Fruit fly (Drosophila melanogaster) whole organism, pupa: Measurements from ENCODE around the gene Tango4.

Experiments
- CG10348 ChIP-seq: fragments of 200-800 bp; sonication (Bioruptor generic); IDR thresholded peaks from 2 replicates; pipeline ENCODE4 v1.3.6; 2022; ENCODE audit warnings: missing biosample characterization, missing genetic modification characterization
- CG12605 ChIP-seq: fragments of 200-800 bp; sonication (Bioruptor generic); IDR thresholded peaks from 2 replicates; pipeline ENCODE4 v1.3.6; 2022; ENCODE audit warnings: missing biosample characterization, missing genetic modification characterization
- CG13204 ChIP-seq: fragments of 200-800 bp; sonication (Bioruptor generic); optimal IDR thresholded peaks from 2 replicates; lab custom pipeline; 2018; ENCODE audit warnings: missing biosample characterization, mild to moderate bottlenecking, missing genetic modification characterization, moderate library complexity
- CG14655 ChIP-seq: fragments of 200-800 bp; sonication (Bioruptor generic); optimal IDR thresholded peaks from 3 replicates; lab custom pipeline; 2017; ENCODE audit warnings: mild to moderate bottlenecking, missing biosample characterization, missing genetic modification reagents, missing genetic modification characterization
- CG15710 ChIP-seq: fragments of 200-800 bp; sonication (Bioruptor generic); optimal IDR thresholded peaks from 2 replicates; lab custom pipeline; 2018; ENCODE audit warnings: missing biosample characterization, mild to moderate bottlenecking, missing genetic modification characterization, moderate library complexity
- CG17806 ChIP-seq: fragments of 200-800 bp; sonication (Bioruptor generic); optimal IDR thresholded peaks from 2 replicates; lab custom pipeline; 2018; ENCODE audit warnings: missing biosample characterization, mild to moderate bottlenecking, missing genetic modification characterization, moderate library complexity
- CG32121 ChIP-seq: fragments of 200-800 bp; sonication (Bioruptor generic); IDR thresholded peaks from 2 replicates; pipeline ENCODE4 v1.3.6; 2022; ENCODE audit warnings: missing biosample characterization, missing genetic modification characterization
- CG34367 ChIP-seq: fragments of 200-800 bp; sonication (Bioruptor generic); optimal IDR thresholded peaks from 2 replicates; lab custom pipeline; 2018; ENCODE audit warnings: missing biosample characterization, mild to moderate bottlenecking, missing genetic modification characterization
- CG4496 ChIP-seq: fragments of 200-800 bp; sonication (Bioruptor generic); IDR thresholded peaks from 3 replicates; pipeline ENCODE4 v1.3.6; 2022; ENCODE audit warnings: missing biosample characterization, missing genetic modification characterization
- CG8159 ChIP-seq: fragments of 200-800 bp; sonication (Bioruptor generic); optimal IDR thresholded peaks from 3 replicates; lab custom pipeline; 2018; ENCODE audit warnings: missing biosample characterization, mild to moderate bottlenecking, missing genetic modification characterization, moderate library complexity
- CG8301 ChIP-seq: fragments of 200-800 bp; sonication (Bioruptor generic); optimal IDR thresholded peaks from 2 replicates; lab custom pipeline; 2018; ENCODE audit warnings: missing biosample characterization, mild to moderate bottlenecking, missing genetic modification characterization
- CG9948 ChIP-seq: fragments of 200-800 bp; sonication (Bioruptor generic); optimal IDR thresholded peaks from 2 replicates; lab custom pipeline; 2018; ENCODE audit warnings: missing biosample characterization, mild to moderate bottlenecking, missing genetic modification characterization, moderate library complexity
- D1 ChIP-seq: fragments of 200-800 bp; sonication (Bioruptor generic); optimal IDR thresholded peaks from 2 replicates; lab custom pipeline; 2018; ENCODE audit warnings: missing biosample characterization, mild to moderate bottlenecking, missing genetic modification characterization, moderate library complexity
- EcR ChIP-seq: fragments of 200-800 bp; sonication (Bioruptor generic); optimal IDR thresholded peaks from 3 replicates; lab custom pipeline; 2019; ENCODE audit warnings: missing biosample characterization, missing genetic modification characterization, mild to moderate bottlenecking, moderate library complexity, missing genetic modification reagents
- Ets98B ChIP-seq: fragments of 200-800 bp; sonication (Bioruptor generic); IDR thresholded peaks from 2 replicates; pipeline ENCODE4 v1.3.6; 2022; ENCODE audit warnings: missing biosample characterization, missing genetic modification characterization
- Pif1A ChIP-seq: fragments of 200-800 bp; sonication (Bioruptor generic); optimal IDR thresholded peaks from 3 replicates; lab custom pipeline; 2016; ENCODE audit warnings: missing biosample characterization, missing genetic modification characterization
- Pif1B ChIP-seq: fragments of 200-800 bp; sonication (Bioruptor generic); optimal IDR thresholded peaks from 3 replicates; lab custom pipeline; 2016; ENCODE audit warnings: missing biosample characterization, missing genetic modification characterization
- Snoo ChIP-seq: fragments of 200-800 bp; sonication (Bioruptor generic); optimal IDR thresholded peaks from 3 replicates; lab custom pipeline; 2017; ENCODE audit warnings: missing biosample characterization, mild to moderate bottlenecking, missing genetic modification characterization, inconsistent platforms
- fd96Ca ChIP-seq: fragments of 200-800 bp; sonication (Bioruptor generic); IDR thresholded peaks from 3 replicates; pipeline ENCODE4 v1.3.6; 2022; ENCODE audit warnings: missing biosample characterization, missing genetic modification characterization
- gl ChIP-seq: fragments of 200-800 bp; sonication (Bioruptor generic); optimal IDR thresholded peaks from 2 replicates; lab custom pipeline; 2018; ENCODE audit warnings: missing biosample characterization, mild to moderate bottlenecking, missing genetic modification characterization
- rn ChIP-seq: fragments of 200-800 bp; sonication (Bioruptor generic); IDR thresholded peaks from 2 replicates; pipeline ENCODE4 v1.3.6; 2022; ENCODE audit warnings: missing biosample characterization, missing genetic modification characterization

The Tango4 gene

DNA sequence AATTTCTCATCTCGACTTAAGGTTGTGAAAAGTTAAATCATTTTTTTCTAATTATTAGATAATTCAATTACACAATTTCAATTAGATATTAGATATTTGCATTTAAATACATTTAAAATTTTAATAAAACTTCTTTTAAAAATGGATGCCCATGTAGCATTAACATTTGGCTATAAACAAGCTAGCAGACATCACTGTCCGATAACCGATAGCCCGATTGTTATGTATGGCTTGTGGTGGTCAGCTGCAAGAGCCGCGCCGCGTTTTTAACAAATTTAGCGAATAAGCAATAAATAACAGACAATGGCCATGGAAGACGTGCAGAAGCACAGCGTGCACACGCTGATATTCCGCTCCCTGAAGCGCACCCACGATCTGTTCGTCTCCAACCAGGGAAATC lies at the start of gene Tango4:
Gene Tango4, plus strand, starts transcription at position 212 of the 400 bp plus-strand sequence.
- TF ChIP-seq CG12605 (GFP tag; lab: Robert Waterston, UW), result no peak
- TF ChIP-seq gl, result no peak
- TF ChIP-seq Ets98B, result no peak
- TF ChIP-seq rn (GFP tag; lab: Robert Waterston, UW), result no peak
- no peak for TF ChIP-seq CG15710 (tag; lab: Kevin White, UChicago)
- TF ChIP-seq CG17806, result no peak
- TF ChIP-seq EcR (GFP tag; lab: Kevin White, UChicago), result no peak
- no peak for TF ChIP-seq fd96Ca
- TF ChIP-seq CG34367 (tag; lab: Kevin White, UChicago), result no peak
- TF ChIP-seq CG8159 (tag; lab: Kevin White, UChicago), result no peak
- TF ChIP-seq Pif1B (GFP tag; lab: Kevin White, UChicago), result no peak
- TF ChIP-seq CG9948 (tag; lab: Kevin White, UChicago), result no peak

DNA sequence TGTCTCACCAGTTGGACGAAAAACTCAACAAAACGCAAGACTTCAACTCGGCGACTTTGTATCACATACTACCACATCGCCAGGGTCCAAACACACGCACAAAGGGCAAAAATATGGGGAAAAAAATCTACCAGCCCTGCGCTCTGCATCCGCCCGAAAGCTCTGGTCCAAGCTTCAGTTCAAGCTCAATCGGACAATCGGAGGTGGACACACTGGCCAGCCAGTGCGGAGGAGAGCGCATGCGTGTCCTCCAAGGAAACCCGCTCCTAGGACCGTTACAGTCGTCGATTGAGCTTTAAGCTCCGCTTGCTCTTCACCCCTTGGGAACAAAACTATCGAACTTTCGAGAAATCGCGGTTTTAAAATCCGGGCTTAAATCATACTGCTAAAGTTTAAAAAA lies 37.0 kb upstream of the Tango4 start:
- TF ChIP-seq CG13204 (GFP tag; lab: Kevin White, UChicago) (no peak), CG8301 (tag; lab: Kevin White, UChicago) (no peak), Pif1A (GFP tag; lab: Kevin White, UChicago) (no peak), EcR (GFP tag; lab: Kevin White, UChicago) (no peak), gl (no peak), CG10348 (GFP tag; lab: Robert Waterston, UW) (no peak), fd96Ca (no peak), CG12605 (GFP tag; lab: Robert Waterston, UW) (no peak)
- TF ChIP-seq, all 21 proteins: peak for 0

DNA sequence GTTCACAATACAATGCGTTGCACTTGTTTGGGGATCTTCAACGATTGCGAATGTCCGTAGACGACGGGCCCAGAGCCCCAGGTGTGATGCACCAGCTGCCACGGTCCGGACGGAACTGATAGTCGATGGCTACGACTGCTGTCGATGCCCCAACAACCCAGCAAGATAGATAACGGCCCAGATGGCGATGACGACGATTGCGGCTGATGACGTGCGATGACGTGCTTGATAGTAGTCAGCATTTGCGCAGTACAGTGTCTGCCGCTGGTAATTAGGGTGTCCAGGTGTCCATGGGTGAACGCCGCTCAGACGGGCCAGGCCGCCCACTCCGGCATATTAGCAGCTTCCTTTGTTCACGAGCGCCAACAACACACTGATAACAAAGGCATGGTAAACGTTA lies 35.9 kb upstream of the Tango4 start, which contains the start of gene cac:
Gene cac, minus strand, starts transcription at position 101 of the 400 bp plus-strand sequence.
- TF ChIP-seq EcR (GFP tag; lab: Kevin White, UChicago), result no peak
- TF ChIP-seq Ets98B, result no peak
- TF ChIP-seq CG15710 (tag; lab: Kevin White, UChicago), result no peak
- no peak for TF ChIP-seq CG12605 (GFP tag; lab: Robert Waterston, UW)
- TF ChIP-seq fd96Ca, result no peak
- no peak for TF ChIP-seq CG14655 (GFP tag; lab: Kevin White, UChicago)
- no peak for TF ChIP-seq CG13204 (GFP tag; lab: Kevin White, UChicago)
- no peak for TF ChIP-seq CG34367 (tag; lab: Kevin White, UChicago)
- TF ChIP-seq CG4496, result no peak
- TF ChIP-seq Pif1B (GFP tag; lab: Kevin White, UChicago), result no peak
- no peak for TF ChIP-seq CG8301 (tag; lab: Kevin White, UChicago)
- no peak for TF ChIP-seq CG10348 (GFP tag; lab: Robert Waterston, UW)
- TF ChIP-seq rn (GFP tag; lab: Robert Waterston, UW), result no peak
- no peak for TF ChIP-seq CG8159 (tag; lab: Kevin White, UChicago)

DNA sequence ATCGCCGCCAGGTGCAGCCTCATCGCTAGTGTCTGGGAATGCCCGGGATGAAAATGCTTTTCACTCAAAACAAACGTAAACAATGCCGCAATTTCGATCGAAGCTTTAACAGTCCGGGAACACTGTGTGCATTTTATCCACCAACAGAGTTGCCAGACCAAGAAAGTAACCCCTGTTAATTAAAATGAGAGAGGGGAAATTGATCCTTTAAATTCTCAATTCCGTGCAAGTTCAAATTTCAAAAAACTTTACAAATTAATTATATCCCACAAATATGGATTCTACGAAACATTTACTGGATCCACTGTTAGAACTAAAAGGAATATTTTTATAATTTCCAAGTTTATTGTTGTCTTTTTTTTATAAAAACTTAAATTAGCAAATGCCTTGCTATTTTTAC lies 33.2 kb upstream of the Tango4 start, which contains the start of gene gd:
Gene gd, minus strand, starts transcription at position 101 of the 400 bp plus-strand sequence.
- TF ChIP-seq CG13204 (GFP tag; lab: Kevin White, UChicago) (no peak), Ets98B (no peak), CG34367 (tag; lab: Kevin White, UChicago) (no peak), fd96Ca (no peak), D1 (tag; lab: Kevin White, UChicago) (no peak), Pif1A (GFP tag; lab: Kevin White, UChicago) (no peak), CG32121 (GFP tag; lab: Robert Waterston, UW) (no peak), CG8301 (tag; lab: Kevin White, UChicago) (no peak), CG12605 (GFP tag; lab: Robert Waterston, UW) (no peak), Pif1B (GFP tag; lab: Kevin White, UChicago) (no peak), CG4496 (no peak), CG10348 (GFP tag; lab: Robert Waterston, UW) (no peak), Snoo (tag; lab: Kevin White, UChicago) (no peak), EcR (GFP tag; lab: Kevin White, UChicago) (no peak), CG17806 (no peak), CG15710 (tag; lab: Kevin White, UChicago) (no peak)

dm6 chrX:11988912-11989311 lies 32.0 kb upstream of the Tango4 start, which contains the start of gene tsg:
Gene tsg, minus strand, starts transcription at chrX:11988948.
- TF ChIP-seq CG13204 (GFP tag; lab: Kevin White, UChicago) (no peak), EcR (GFP tag; lab: Kevin White, UChicago) (no peak), CG34367 (tag; lab: Kevin White, UChicago) (no peak), CG10348 (GFP tag; lab: Robert Waterston, UW) (no peak), CG12605 (GFP tag; lab: Robert Waterston, UW) (no peak), Snoo (tag; lab: Kevin White, UChicago) (no peak), Pif1B (GFP tag; lab: Kevin White, UChicago) (no peak), Ets98B (no peak), CG8159 (tag; lab: Kevin White, UChicago) (no peak)

DNA sequence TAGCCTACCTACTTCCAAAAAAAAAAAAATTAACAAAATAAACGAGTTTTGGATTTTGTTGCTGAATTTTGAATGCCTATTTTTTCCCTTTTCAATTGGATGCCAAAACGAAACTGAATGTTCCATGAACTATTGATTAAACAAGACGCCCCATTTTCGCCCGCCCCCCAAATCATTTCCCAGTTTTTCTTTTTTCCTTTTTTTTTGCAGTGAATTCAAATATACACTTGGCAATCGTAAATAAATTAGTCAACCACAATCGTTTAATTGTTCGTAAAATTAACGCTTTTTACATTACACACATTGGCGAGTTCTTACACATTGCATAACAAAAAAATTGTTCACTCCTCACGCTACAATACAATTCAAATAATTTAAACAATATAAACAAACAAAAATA lies 28.2 kb upstream of the Tango4 start, which contains the start of gene CG18130:
Gene CG18130, minus strand, starts transcription at position 101 of the 400 bp plus-strand sequence.
- TF ChIP-seq CG13204 (GFP tag; lab: Kevin White, UChicago) (no peak), Pif1B (GFP tag; lab: Kevin White, UChicago) (no peak), CG17806 (no peak), Ets98B (no peak), gl (no peak), rn (GFP tag; lab: Robert Waterston, UW) (no peak), CG14655 (GFP tag; lab: Kevin White, UChicago) (no peak), CG32121 (GFP tag; lab: Robert Waterston, UW) (no peak), EcR (GFP tag; lab: Kevin White, UChicago) (no peak), CG8301 (tag; lab: Kevin White, UChicago) (no peak), CG34367 (tag; lab: Kevin White, UChicago) (no peak), CG8159 (tag; lab: Kevin White, UChicago) (no peak), CG4496 (no peak), Pif1A (GFP tag; lab: Kevin White, UChicago) (no peak), D1 (tag; lab: Kevin White, UChicago) (no peak), CG15710 (tag; lab: Kevin White, UChicago) (no peak), Snoo (tag; lab: Kevin White, UChicago) (no peak), CG9948 (tag; lab: Kevin White, UChicago) (no peak)
